Comparison of ENCODE assay signal across 2 worm cellular contexts in genomic region chrX:17324954-17325353, ce11.
A peak's percentile ranks its signal among the peaks of the same experiment; 100 is the strongest.
TF ChIP-seq lines count a peak whose summit lies in the region.

No protein-coding gene starts in this region.

TF ChIP-seq in whole organism, mixed stage, embryonic, 35 proteins besides CTCF, POLR2A, EP300 and RAD21:
- TF ChIP-seq zip-8 (tag; optimal IDR thresholded peaks at IDR 0.05; lab: Kevin White, UChicago) (peak; percentile 52), nhr-2 (tag; optimal IDR thresholded peaks at IDR 0.05; lab: Kevin White, UChicago) (peak; percentile 71), tbx-8 (GFP tag; optimal IDR thresholded peaks at IDR 0.05; lab: Kevin White, UChicago) (no peak)

TF ChIP-seq in whole organism, young adult, 124 proteins besides CTCF, POLR2A, EP300 and RAD21:
- TF ChIP-seq zfh-2 (GFP tag; conservative IDR thresholded peaks at IDR 0.05; lab: Robert Waterston, UW), result 0 out of 2 replicates have a peak, but pooled peaks have one; percentile 30
- TF ChIP-seq pha-4 (tag; optimal IDR thresholded peaks at IDR 0.05; lab: Kevin White, UChicago), result no peak
